Worm (Caenorhabditis elegans): Measurements from ENCODE around the gene Y32F6A.4.

ce11 chrV:10379761-10380160 lies 54.1 kb downstream of the Y32F6A.4 start:
- no peak for TF ChIP-seq ceh-40 (GFP tag; IDR thresholded peaks at IDR 0.05)
- no peak for TF ChIP-seq ceh-79 (tag; optimal IDR thresholded peaks at IDR 0.05)
- no peak for TF ChIP-seq snpc-1.1 (tag; optimal IDR thresholded peaks at IDR 0.05; ENCODE audit: insufficient read depth)
- no peak for TF ChIP-seq snpc-4 (GFP tag; optimal IDR thresholded peaks at IDR 0.05)
- no peak for TF ChIP-seq snpc-4 (tag; optimal IDR thresholded peaks at IDR 0.05)
- no peak for TF ChIP-seq lag-1 (GFP tag; IDR thresholded peaks at IDR 0.05)
- TF ChIP-seq nfya-1 (tag; optimal IDR thresholded peaks at IDR 0.05; ENCODE audit: borderline replicate concordance, insufficient read depth): no peak
- TF ChIP-seq gei-17 (GFP tag; optimal IDR thresholded peaks at IDR 0.05): no peak
- no peak for TF ChIP-seq him-1 (tag; optimal IDR thresholded peaks at IDR 0.05)
- no peak for TF ChIP-seq egl-44 (GFP tag; IDR thresholded peaks at IDR 0.05)
- TF ChIP-seq chd-7 (tag; optimal IDR thresholded peaks at IDR 0.05): no peak
- no peak for TF ChIP-seq ceh-100 (GFP tag; IDR thresholded peaks at IDR 0.05)
- no peak for TF ChIP-seq F49E8.2 (tag; optimal IDR thresholded peaks at IDR 0.05; ENCODE audit: insufficient read depth)

Data from whole organism, young adult.